Worm (Caenorhabditis elegans) whole organism, L1 larva: ENCODE measurements around the gene secs-1.

Source experiments
- blmp-1 ChIP-seq: fragments of 150-350 bp; optimal IDR thresholded peaks from 2 replicates; lab custom pipeline; 2014; ENCODE audit warnings: missing biosample characterization, missing genetic modification characterization
- ceh-63 ChIP-seq: fragments of 200-800 bp; sonication (Bioruptor generic); optimal IDR thresholded peaks from 2 replicates; lab custom pipeline; 2018; ENCODE audit warnings: mild to moderate bottlenecking, missing genetic modification characterization, missing compliant biosample characterization
- dpl-1 ChIP-seq, 3 experiments: fragments of 150-350 bp in 2 of 3; sonication (generic microtip) in 1 of 3; optimal IDR thresholded peaks; 2 replicates each; lab custom pipeline; 2014 to 2017; ENCODE audit warnings: missing biosample characterization in 3 of 3, missing genetic modification characterization in 3 of 3, missing genetic modification reagents in 3 of 3
- egl-27 ChIP-seq, 2 experiments: fragments of 150-350 bp in 1 of 2; sonication (generic microtip); optimal IDR thresholded peaks; 3 replicates each; lab custom pipeline; 2017 to 2018; ENCODE audit warnings: missing biosample characterization in 2 of 2, missing genetic modification characterization in 2 of 2, missing genetic modification reagents in 2 of 2
- fkh-10 ChIP-seq: sonication (generic microtip); optimal IDR thresholded peaks from 2 replicates; lab custom pipeline; 2017; ENCODE audit warnings: missing biosample characterization, missing genetic modification reagents, missing genetic modification characterization
- lin-39 ChIP-seq: fragments of 150-350 bp; optimal IDR thresholded peaks from 2 replicates; lab custom pipeline; 2014; ENCODE audit warnings: missing biosample characterization, missing genetic modification reagents, missing genetic modification characterization
- nhr-12 ChIP-seq: sonication (generic microtip); optimal IDR thresholded peaks from 2 replicates; lab custom pipeline; 2017; ENCODE audit warnings: missing biosample characterization, missing genetic modification characterization

DNA sequence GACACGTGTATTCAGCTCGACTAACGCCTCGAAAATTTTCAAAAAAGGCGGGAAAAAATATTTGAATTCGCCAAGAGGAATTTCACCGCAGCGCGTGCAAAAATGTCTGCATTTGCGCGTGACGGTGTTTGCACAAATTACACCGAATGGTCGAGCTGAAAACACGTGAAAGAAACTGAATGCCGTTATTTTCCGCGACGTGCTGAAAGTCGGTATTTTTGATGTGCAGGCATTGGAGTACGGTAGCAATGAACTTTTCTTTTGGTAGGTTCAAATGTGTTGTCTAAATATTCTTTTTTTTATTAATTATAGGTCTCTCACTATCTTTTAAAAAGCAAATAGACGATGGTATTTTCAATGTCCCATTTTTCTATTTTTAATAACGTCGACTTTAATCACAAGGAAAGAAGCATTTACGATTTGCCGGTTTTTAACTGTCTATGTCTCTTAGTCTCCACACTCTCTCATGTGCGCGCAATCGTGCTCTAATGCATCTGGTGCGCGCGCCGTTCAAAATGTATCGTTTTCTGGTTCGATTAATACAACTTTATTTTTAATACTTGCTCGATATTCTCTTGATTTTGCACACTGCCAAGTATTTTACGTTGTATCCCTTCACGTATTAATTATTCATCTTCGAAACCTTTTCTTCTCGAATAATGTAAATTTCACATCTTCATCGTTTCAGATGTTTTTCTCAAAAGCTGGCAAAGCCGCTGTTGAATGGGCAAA, 9.3 kb upstream of the secs-1 start, which contains the start of the genes C29A12.1 and lig-1:
- TF ChIP-seq ceh-63 (GFP tag; lab: Kevin White, UChicago) (no peak), nhr-12 (tag; lab: Kevin White, UChicago) (no peak), dpl-1 (GFP tag; optimal IDR thresholded peaks at IDR 0.05; lab: Kevin White, UChicago) (peak; percentile 56 to 78 (median 73)), fkh-10 (GFP tag; lab: Kevin White, UChicago) (no peak), lin-39 (tag; lab: Kevin White, UChicago) (no peak), blmp-1 (tag; lab: Kevin White, UChicago) (peak; percentile 57), egl-27 (tag; optimal IDR thresholded peaks at IDR 0.05; lab: Kevin White, UChicago) (no peak)
